Worm (Caenorhabditis elegans) whole organism, L1 larva: ENCODE results near the gene ddn-2.
A peak's percentile ranks its signal among the peaks of the same experiment; 100 is the strongest.

Experiments
- C04F5.9 ChIP-seq: sonication (generic microtip); optimal IDR thresholded peaks from 2 replicates; lab custom pipeline; 2016; ENCODE audit warnings: missing genetic modification characterization, missing compliant biosample characterization
- F16B12.6 ChIP-seq: fragments of 150-350 bp; optimal IDR thresholded peaks from 2 replicates; lab custom pipeline; 2014; ENCODE audit warnings: missing biosample characterization, missing genetic modification characterization
- Y116A8C.19 ChIP-seq: sonication (generic microtip); optimal IDR thresholded peaks from 2 replicates; lab custom pipeline; 2016; ENCODE audit warnings: missing compliant biosample characterization, missing genetic modification characterization, borderline replicate concordance
- aha-1 ChIP-seq: fragments of 150-350 bp; optimal IDR thresholded peaks from 2 replicates; lab custom pipeline; 2014; ENCODE audit warnings: missing biosample characterization, missing genetic modification characterization
- alr-1 ChIP-seq: fragments of 200-800 bp; sonication (Bioruptor generic); optimal IDR thresholded peaks from 2 replicates; lab custom pipeline; 2018; ENCODE audit warnings: borderline replicate concordance, mild to moderate bottlenecking, missing genetic modification characterization, missing compliant biosample characterization
- aly-2 ChIP-seq: fragments of 150-350 bp; optimal IDR thresholded peaks from 2 replicates; lab custom pipeline; 2014; ENCODE audit warnings: missing biosample characterization, missing genetic modification characterization
- ceh-63 ChIP-seq: fragments of 200-800 bp; sonication (Bioruptor generic); optimal IDR thresholded peaks from 2 replicates; lab custom pipeline; 2018; ENCODE audit warnings: mild to moderate bottlenecking, missing genetic modification characterization, missing compliant biosample characterization
- ceh-82 ChIP-seq, 3 experiments: fragments of 150-350 bp in 1 of 3; sonication (generic microtip) in 2 of 3; optimal IDR thresholded peaks; 2 replicates each; lab custom pipeline; 2014 to 2017; ENCODE audit warnings: missing biosample characterization in 3 of 3, missing genetic modification characterization in 3 of 3
- ceh-88 ChIP-seq: fragments of 200-800 bp; sonication (Bioruptor generic); IDR thresholded peaks from 2 replicates; pipeline ENCODE4 v1.3.6; 2022; ENCODE audit warnings: missing genetic modification characterization, missing compliant biosample characterization
- ces-1 ChIP-seq: fragments of 150-350 bp; optimal IDR thresholded peaks from 2 replicates; lab custom pipeline; 2014; ENCODE audit warnings: missing biosample characterization, missing genetic modification reagents, missing genetic modification characterization
- dsc-1 ChIP-seq: sonication (generic microtip); optimal IDR thresholded peaks from 2 replicates; lab custom pipeline; 2016; ENCODE audit warnings: mild to moderate bottlenecking, missing genetic modification characterization, missing compliant biosample characterization
- efl-1 ChIP-seq, 4 experiments: fragments of 150-350 bp; optimal IDR thresholded peaks in 3 of 4; peaks in 1 of 4; 1 replicate in 1 of 4; 2 replicates in 3 of 4; lab custom pipeline; 2014; ENCODE audit warnings: missing biosample characterization in 2 of 4, missing genetic modification characterization in 2 of 4, missing genetic modification reagents in 2 of 4
- efl-3 ChIP-seq: fragments of 200-800 bp; sonication (Bioruptor generic); optimal IDR thresholded peaks from 2 replicates; lab custom pipeline; 2018; ENCODE audit warnings: mild to moderate bottlenecking, missing genetic modification characterization, missing compliant biosample characterization
- egl-13 ChIP-seq: sonication (generic microtip); optimal IDR thresholded peaks from 2 replicates; lab custom pipeline; 2016; ENCODE audit warnings: missing genotype, missing genetic modification reagents, missing genetic modification characterization, missing compliant biosample characterization
- elt-3 ChIP-seq, 6 experiments: fragments of 150-350 bp in 1 of 6; sonication (generic microtip); optimal IDR thresholded peaks; 2 replicates each; lab custom pipeline; 2017 to 2018; ENCODE audit warnings: missing biosample characterization in 6 of 6, missing genetic modification characterization in 6 of 6, inconsistent platforms in 1 of 6
- ets-5 ChIP-seq: fragments of 200-800 bp; sonication (Bioruptor generic); IDR thresholded peaks from 2 replicates; pipeline ENCODE4 v1.3.6; 2022; ENCODE audit warnings: missing genetic modification characterization, missing compliant biosample characterization
- fkh-10 ChIP-seq: sonication (generic microtip); optimal IDR thresholded peaks from 2 replicates; lab custom pipeline; 2017; ENCODE audit warnings: missing biosample characterization, missing genetic modification reagents, missing genetic modification characterization
- fkh-4 ChIP-seq: sonication (generic microtip); optimal IDR thresholded peaks from 2 replicates; lab custom pipeline; 2016; ENCODE audit warnings: missing compliant biosample characterization, missing genetic modification characterization, borderline replicate concordance
- fkh-8 ChIP-seq: sonication (generic microtip); optimal IDR thresholded peaks from 2 replicates; lab custom pipeline; 2016; ENCODE audit warnings: mild to moderate bottlenecking, missing genetic modification characterization, missing compliant biosample characterization
- fos-1 ChIP-seq: fragments of 150-350 bp; optimal IDR thresholded peaks from 2 replicates; lab custom pipeline; 2014; ENCODE audit warnings: missing biosample characterization, missing genetic modification characterization
- grh-1 ChIP-seq: fragments of 200-800 bp; sonication (Bioruptor generic); IDR thresholded peaks from 2 replicates; pipeline ENCODE4 v1.3.6; 2022; ENCODE audit warnings: missing genetic modification reagents, missing genetic modification characterization, missing compliant biosample characterization
- hlh-17 ChIP-seq: fragments of 200-800 bp; sonication (Bioruptor generic); optimal IDR thresholded peaks from 2 replicates; lab custom pipeline; 2018; ENCODE audit warnings: missing genetic modification characterization, mild to moderate bottlenecking, missing compliant biosample characterization, moderate library complexity, borderline replicate concordance
- jun-1 ChIP-seq: fragments of 150-350 bp; optimal IDR thresholded peaks from 2 replicates; lab custom pipeline; 2014; ENCODE audit warnings: missing biosample characterization, missing genetic modification reagents, missing genetic modification characterization
- lin-14 ChIP-seq: fragments of 200-800 bp; sonication (Bioruptor generic); optimal IDR thresholded peaks from 2 replicates; lab custom pipeline; 2018; ENCODE audit warnings: mild to moderate bottlenecking, missing genetic modification characterization, moderate library complexity, missing compliant biosample characterization
- lin-39 ChIP-seq: fragments of 150-350 bp; optimal IDR thresholded peaks from 2 replicates; lab custom pipeline; 2014; ENCODE audit warnings: missing biosample characterization, missing genetic modification reagents, missing genetic modification characterization
- lir-3 ChIP-seq: sonication (generic microtip); optimal IDR thresholded peaks from 2 replicates; lab custom pipeline; 2016; ENCODE audit warnings: mild to moderate bottlenecking, missing genetic modification characterization, moderate library complexity, missing compliant biosample characterization; ENCODE audit not compliant: poor library complexity
- mdl-1 ChIP-seq, 2 experiments: fragments of 150-350 bp; optimal IDR thresholded peaks; 2 replicates each; lab custom pipeline; 2014 to 2017; ENCODE audit warnings: missing biosample characterization in 2 of 2, missing genetic modification characterization in 2 of 2, inconsistent platforms in 1 of 2
- mef-2 ChIP-seq: fragments of 150-350 bp; optimal IDR thresholded peaks from 2 replicates; lab custom pipeline; 2014; ENCODE audit warnings: missing biosample characterization, missing genetic modification characterization
- mep-1 ChIP-seq: fragments of 150-350 bp; optimal IDR thresholded peaks from 2 replicates; lab custom pipeline; 2014; ENCODE audit warnings: missing biosample characterization, missing genetic modification characterization
- nhr-11 ChIP-seq: fragments of 150-350 bp; optimal IDR thresholded peaks from 2 replicates; lab custom pipeline; 2014; ENCODE audit warnings: missing biosample characterization, missing genetic modification characterization
- nhr-12 ChIP-seq: sonication (generic microtip); optimal IDR thresholded peaks from 2 replicates; lab custom pipeline; 2017; ENCODE audit warnings: missing biosample characterization, missing genetic modification characterization
- nhr-19 ChIP-seq: fragments of 200-800 bp; sonication (Bioruptor generic); conservative IDR thresholded peaks from 2 replicates; pipeline ENCODE4 v1.3.6; 2022; ENCODE audit warnings: missing genetic modification characterization, missing compliant biosample characterization
- nhr-20 ChIP-seq: sonication (generic microtip); optimal IDR thresholded peaks from 2 replicates; lab custom pipeline; 2016; ENCODE audit warnings: mild to moderate bottlenecking, missing genetic modification characterization, missing compliant biosample characterization
- nhr-28 ChIP-seq: fragments of 150-350 bp; optimal IDR thresholded peaks from 2 replicates; lab custom pipeline; 2014; ENCODE audit warnings: missing biosample characterization, missing genetic modification characterization
- nhr-76 ChIP-seq: sonication (generic microtip); optimal IDR thresholded peaks from 2 replicates; lab custom pipeline; 2017; ENCODE audit warnings: missing biosample characterization, missing genetic modification characterization
- nhr-77 ChIP-seq: fragments of 150-350 bp; optimal IDR thresholded peaks from 2 replicates; lab custom pipeline; 2014; ENCODE audit warnings: missing biosample characterization, missing genetic modification characterization
- nhr-84 ChIP-seq: sonication (generic microtip); optimal IDR thresholded peaks from 2 replicates; lab custom pipeline; 2017; ENCODE audit warnings: missing biosample characterization, missing genetic modification characterization
- pag-3 ChIP-seq: sonication (generic microtip); optimal IDR thresholded peaks from 2 replicates; lab custom pipeline; 2017; ENCODE audit warnings: missing genetic modification characterization, mild to moderate bottlenecking, missing compliant biosample characterization, antibody characterized with exemption, borderline replicate concordance; ENCODE audit not compliant: insufficient read depth
- pax-3 ChIP-seq: fragments of 200-800 bp; sonication (Bioruptor generic); optimal IDR thresholded peaks from 2 replicates; lab custom pipeline; 2018; ENCODE audit warnings: mild to moderate bottlenecking, missing genetic modification characterization, moderate library complexity, missing compliant biosample characterization
- pqm-1 ChIP-seq: sonication (generic microtip); optimal IDR thresholded peaks from 3 replicates; lab custom pipeline; 2017; ENCODE audit warnings: missing biosample characterization, missing genetic modification characterization
- rnt-1 ChIP-seq: sonication (generic microtip); optimal IDR thresholded peaks from 2 replicates; lab custom pipeline; 2016; ENCODE audit warnings: mild to moderate bottlenecking, missing genetic modification characterization, moderate library complexity, missing compliant biosample characterization
- skn-1 ChIP-seq: fragments of 150-350 bp; optimal IDR thresholded peaks from 2 replicates; lab custom pipeline; 2014; ENCODE audit warnings: missing biosample characterization, missing genetic modification characterization
- sox-4 ChIP-seq: sonication (generic microtip); optimal IDR thresholded peaks from 2 replicates; lab custom pipeline; 2016; ENCODE audit warnings: missing genetic modification characterization, missing compliant biosample characterization
- sup-37 ChIP-seq: fragments of 200-800 bp; sonication (Bioruptor generic); optimal IDR thresholded peaks from 2 replicates; lab custom pipeline; 2018; ENCODE audit warnings: mild to moderate bottlenecking, missing genetic modification characterization, missing compliant biosample characterization
- swsn-7 ChIP-seq: sonication (generic microtip); optimal IDR thresholded peaks from 2 replicates; lab custom pipeline; 2016; ENCODE audit warnings: missing genetic modification characterization, missing compliant biosample characterization
- tbx-2 ChIP-seq: sonication (generic microtip); optimal IDR thresholded peaks from 2 replicates; lab custom pipeline; 2016; ENCODE audit warnings: missing genetic modification characterization, missing compliant biosample characterization
- unc-30 ChIP-seq: sonication (generic microtip); optimal IDR thresholded peaks from 2 replicates; lab custom pipeline; 2017; ENCODE audit warnings: missing biosample characterization, missing genetic modification characterization
- unc-62 ChIP-seq: fragments of 150-350 bp; optimal IDR thresholded peaks from 2 replicates; lab custom pipeline; 2014; ENCODE audit warnings: missing biosample characterization, missing genetic modification reagents, missing genetic modification characterization
- unc-86 ChIP-seq: sonication (generic microtip); optimal IDR thresholded peaks from 2 replicates; lab custom pipeline; 2016; ENCODE audit warnings: missing genetic modification characterization, missing compliant biosample characterization
- vab-15 ChIP-seq: sonication (generic microtip); optimal IDR thresholded peaks from 2 replicates; lab custom pipeline; 2017; ENCODE audit warnings: missing genotype, mild to moderate bottlenecking, missing genetic modification characterization, missing compliant biosample characterization
- xbp-1 ChIP-seq: sonication (generic microtip); optimal IDR thresholded peaks from 2 replicates; lab custom pipeline; 2016; ENCODE audit warnings: missing genetic modification characterization, missing compliant biosample characterization
- zag-1 ChIP-seq: fragments of 150-350 bp; optimal IDR thresholded peaks from 2 replicates; lab custom pipeline; 2014; ENCODE audit warnings: missing biosample characterization, missing genetic modification characterization
- zip-4 ChIP-seq: fragments of 200-800 bp; sonication (Bioruptor generic); optimal IDR thresholded peaks from 2 replicates; lab custom pipeline; 2018; ENCODE audit warnings: mild to moderate bottlenecking, missing genetic modification characterization, moderate library complexity, missing compliant biosample characterization

ddn-2 gene

DNA sequence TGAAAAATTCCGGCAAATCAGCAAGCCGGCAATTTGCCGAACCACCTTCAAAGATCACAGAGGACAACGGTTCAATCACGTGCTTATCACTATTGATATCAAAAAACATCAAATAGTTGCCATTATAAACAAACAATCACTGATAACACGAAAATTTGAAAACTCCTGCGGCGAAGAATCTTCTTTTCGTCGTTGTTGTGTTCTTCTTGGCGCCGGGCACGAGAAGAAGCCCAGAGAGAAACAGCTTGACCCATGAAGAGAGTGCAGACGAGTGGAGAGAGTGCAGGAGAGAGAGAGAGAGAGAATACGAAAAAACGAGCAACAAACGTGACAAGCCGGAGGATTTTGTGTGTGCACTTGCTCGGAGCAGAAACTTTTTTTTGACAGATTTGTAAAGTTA is 30.2 kb upstream of the ddn-2 start (continued):
- TF ChIP-seq swsn-7 (tag; lab: Kevin White, UChicago): peak; percentile 14
- TF ChIP-seq fkh-10 (GFP tag; lab: Kevin White, UChicago): no peak
- TF ChIP-seq sup-37: no peak
- no peak for TF ChIP-seq pag-3
- no peak for TF ChIP-seq mef-2 (tag; lab: Kevin White, UChicago)
- no peak for TF ChIP-seq pqm-1
- TF ChIP-seq jun-1: no peak
- no peak for TF ChIP-seq nhr-28
- no peak for TF ChIP-seq nhr-84 (tag; lab: Kevin White, UChicago)
- peak; percentile 3 for TF ChIP-seq mep-1 (tag; lab: Kevin White, UChicago)
- TF ChIP-seq egl-13 (tag; lab: Kevin White, UChicago): no peak
- TF ChIP-seq Y116A8C.19 (tag; lab: Kevin White, UChicago): no peak
- no peak for TF ChIP-seq skn-1 (tag; lab: Kevin White, UChicago)
- peak; percentile 22 for TF ChIP-seq tbx-2 (tag; lab: Kevin White, UChicago)
- no peak for TF ChIP-seq ets-5 (GFP tag; lab: Robert Waterston, UW)
- TF ChIP-seq nhr-12 (tag; lab: Kevin White, UChicago): no peak
- no peak for TF ChIP-seq fkh-8 (tag; lab: Kevin White, UChicago)
- TF ChIP-seq ceh-63 (GFP tag; lab: Kevin White, UChicago): no peak
- TF ChIP-seq xbp-1 (tag; lab: Kevin White, UChicago): no peak
- no peak for TF ChIP-seq alr-1
- TF ChIP-seq zip-4: no peak
- TF ChIP-seq elt-3 (tag; optimal IDR thresholded peaks at IDR 0.05; lab: Kevin White, UChicago): peak in 1 of 6 experiments; percentile 60
- no peak for TF ChIP-seq ceh-88 (GFP tag; lab: Robert Waterston, UW)
- TF ChIP-seq pax-3 (tag; lab: Kevin White, UChicago): no peak
- no peak for TF ChIP-seq zag-1 (tag; lab: Kevin White, UChicago)
- no peak for TF ChIP-seq aha-1 (tag; lab: Kevin White, UChicago)
- no peak for TF ChIP-seq C04F5.9 (tag; lab: Kevin White, UChicago)
- no peak for TF ChIP-seq ces-1 (GFP tag; lab: Kevin White, UChicago)
- no peak for TF ChIP-seq fkh-4 (tag; lab: Kevin White, UChicago)
- no peak for TF ChIP-seq sox-4 (tag; lab: Kevin White, UChicago)
- TF ChIP-seq nhr-11 (tag; lab: Kevin White, UChicago): no peak
- TF ChIP-seq rnt-1: no peak
- TF ChIP-seq lin-14 (GFP tag; lab: Kevin White, UChicago): no peak
- no peak for TF ChIP-seq unc-62
- no peak for TF ChIP-seq nhr-76
- TF ChIP-seq hlh-17 (GFP tag; lab: Kevin White, UChicago): no peak
- TF ChIP-seq lin-39 (tag; lab: Kevin White, UChicago): no peak
- no peak for TF ChIP-seq grh-1
- TF ChIP-seq vab-15 (tag; lab: Kevin White, UChicago): no peak
- peak; percentile 42 to 47 for TF ChIP-seq efl-1 (optimal IDR thresholded peaks at IDR 0.05; lab: Kevin White, UChicago)
- peak; percentile 23 to 93 for TF ChIP-seq efl-1 (GFP tag; optimal IDR thresholded peaks at IDR 0.05 in 1 of 2; lab: Kevin White, UChicago)
- peak; percentile 24 for TF ChIP-seq nhr-77 (tag; lab: Kevin White, UChicago)
- no peak for TF ChIP-seq unc-86 (tag; lab: Kevin White, UChicago)
- TF ChIP-seq unc-30: no peak
- TF ChIP-seq ceh-82 (tag; optimal IDR thresholded peaks at IDR 0.05; lab: Kevin White, UChicago): peak in 1 of 3 experiments; percentile 43
- peak in 1 of 2 experiments; percentile 81 for TF ChIP-seq mdl-1 (tag; optimal IDR thresholded peaks at IDR 0.05; lab: Kevin White, UChicago)
- TF ChIP-seq F16B12.6: peak; percentile 3
- TF ChIP-seq nhr-20 (tag; lab: Kevin White, UChicago): peak; percentile 47
- TF ChIP-seq lir-3: no peak
- TF ChIP-seq nhr-19 (GFP tag; lab: Robert Waterston, UW): no peak
- no peak for TF ChIP-seq aly-2 (tag; lab: Kevin White, UChicago)
- no peak for TF ChIP-seq dsc-1 (tag; lab: Kevin White, UChicago)
- TF ChIP-seq efl-3 (GFP tag; lab: Kevin White, UChicago): no peak
- no peak for TF ChIP-seq fos-1
